In the genomic region with DNA sequence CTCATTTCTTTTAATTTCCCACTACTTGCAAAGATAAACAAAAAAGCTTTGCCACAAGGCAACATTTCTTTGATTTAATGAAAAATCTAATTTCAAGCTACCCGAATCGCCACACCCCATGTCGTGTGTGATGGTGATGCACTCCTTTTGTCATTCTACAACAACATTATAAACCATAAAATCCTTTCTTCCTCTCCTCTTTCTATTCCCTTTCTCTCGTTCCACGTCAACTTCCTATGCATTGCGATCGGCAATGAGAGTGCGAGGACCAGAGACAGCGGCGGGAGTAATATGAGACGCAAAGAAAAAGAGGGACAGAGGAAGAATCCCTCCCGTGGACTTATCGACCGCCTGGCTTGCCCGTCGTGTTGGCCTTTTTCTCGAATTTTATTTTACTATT, we compare ENCODE assay signal across 2 worm cellular contexts.
TF ChIP-seq lines count a peak whose summit lies in the region.

No protein-coding gene starts in this region.

TF ChIP-seq in whole organism, L4 larva, 104 proteins besides CTCF, POLR2A, EP300 and RAD21 (continued from another document):
- TF ChIP-seq duxl-1 (tag; optimal IDR thresholded peaks at IDR 0.05; lab: Kevin White, UChicago; ENCODE audit: poor library complexity): no peak
- TF ChIP-seq php-3 (GFP tag; IDR thresholded peaks at IDR 0.05; lab: Robert Waterston, UW): no peak
- peak; percentile 56 for TF ChIP-seq hlh-11 (tag; optimal IDR thresholded peaks at IDR 0.05; lab: Kevin White, UChicago)
- no peak for TF ChIP-seq ctbp-1 (GFP tag; IDR thresholded peaks at IDR 0.05; lab: Robert Waterston, UW)
- no peak for TF ChIP-seq aly-2 (tag; optimal IDR thresholded peaks at IDR 0.05; lab: Kevin White, UChicago)
- TF ChIP-seq daf-19 (GFP tag; conservative IDR thresholded peaks at IDR 0.05; lab: Robert Waterston, UW): no peak
- TF ChIP-seq mxl-2 (GFP tag; conservative IDR thresholded peaks at IDR 0.05; lab: Robert Waterston, UW): no peak
- no peak for TF ChIP-seq lir-3 (tag; optimal IDR thresholded peaks at IDR 0.05; lab: Kevin White, UChicago)
- TF ChIP-seq nhr-25 (tag; optimal IDR thresholded peaks at IDR 0.05; lab: Kevin White, UChicago; ENCODE audit: borderline replicate concordance, insufficient read depth): no peak
- no peak for TF ChIP-seq skn-1 (tag; optimal IDR thresholded peaks at IDR 0.05; lab: Kevin White, UChicago)
- no peak for TF ChIP-seq ceh-32 (tag; optimal IDR thresholded peaks at IDR 0.05; lab: Kevin White, UChicago; ENCODE audit: poor library complexity)
- no peak for TF ChIP-seq nhr-10 (tag; optimal IDR thresholded peaks at IDR 0.05; lab: Kevin White, UChicago)
- no peak for TF ChIP-seq set-16 (GFP tag; IDR thresholded peaks at IDR 0.05; lab: Robert Waterston, UW)
- TF ChIP-seq hmg-1.1 (GFP tag; IDR thresholded peaks at IDR 0.05; lab: Robert Waterston, UW): peak; percentile 67
- no peak for TF ChIP-seq cey-2 (tag; optimal IDR thresholded peaks at IDR 0.05; lab: Kevin White, UChicago; ENCODE audit: borderline replicate concordance, insufficient read depth)
- TF ChIP-seq F37D6.2 (tag; optimal IDR thresholded peaks at IDR 0.05; lab: Kevin White, UChicago): no peak
- no peak for TF ChIP-seq daf-8 (GFP tag; IDR thresholded peaks at IDR 0.05; lab: Robert Waterston, UW)
- no peak for TF ChIP-seq T26A8.4 (GFP tag; IDR thresholded peaks at IDR 0.05; lab: Robert Waterston, UW)
- TF ChIP-seq jun-1 (tag; optimal IDR thresholded peaks at IDR 0.05; lab: Kevin White, UChicago): no peak
- no peak for TF ChIP-seq Y75B8A.6 (GFP tag; IDR thresholded peaks at IDR 0.05; lab: Robert Waterston, UW)
- TF ChIP-seq ceh-44 (GFP tag; IDR thresholded peaks at IDR 0.05; lab: Robert Waterston, UW): no peak
- no peak for TF ChIP-seq spr-1 (tag; optimal IDR thresholded peaks at IDR 0.05; lab: Kevin White, UChicago)
- no peak for TF ChIP-seq ceh-82 (tag; optimal IDR thresholded peaks at IDR 0.05; lab: Kevin White, UChicago)
- no peak for TF ChIP-seq Y105C5A.15 (GFP tag; IDR thresholded peaks at IDR 0.05; lab: Robert Waterston, UW)
- no peak for TF ChIP-seq ama-1 (optimal IDR thresholded peaks at IDR 0.05; lab: Kevin White, UChicago)
- no peak for TF ChIP-seq nhr-102 (tag; optimal IDR thresholded peaks at IDR 0.05; lab: Kevin White, UChicago)
- TF ChIP-seq dmd-6 (GFP tag; IDR thresholded peaks at IDR 0.05; lab: Robert Waterston, UW): peak; percentile 28; the same call in 1 of the 2 replicates
- peak; percentile 42 for TF ChIP-seq hlh-30 (tag; optimal IDR thresholded peaks at IDR 0.05; lab: Kevin White, UChicago; ENCODE audit: insufficient read depth)
- TF ChIP-seq mdt-29 (GFP tag; IDR thresholded peaks at IDR 0.05; lab: Robert Waterston, UW): no peak
- no peak for TF ChIP-seq lim-7 (GFP tag; IDR thresholded peaks at IDR 0.05; lab: Robert Waterston, UW)
- no peak for TF ChIP-seq madf-9 (GFP tag; conservative IDR thresholded peaks at IDR 0.05; lab: Robert Waterston, UW)
- no peak for TF ChIP-seq zip-11 (GFP tag; IDR thresholded peaks at IDR 0.05; lab: Robert Waterston, UW)
- TF ChIP-seq arid-1 (GFP tag; conservative IDR thresholded peaks at IDR 0.05; lab: Robert Waterston, UW): no peak
- TF ChIP-seq nhr-76 (tag; optimal IDR thresholded peaks at IDR 0.05; lab: Kevin White, UChicago): no peak
- no peak for TF ChIP-seq sdz-12 (GFP tag; optimal IDR thresholded peaks at IDR 0.05; lab: Kevin White, UChicago)
- no peak for TF ChIP-seq aha-1 (tag; lab: Kevin White, UChicago)
- no peak for TF ChIP-seq snpc-4 (tag; optimal IDR thresholded peaks at IDR 0.05; lab: Kevin White, UChicago)
- no peak for TF ChIP-seq pha-4 (GFP tag; IDR thresholded peaks at IDR 0.05; lab: Robert Waterston, UW)
- TF ChIP-seq pha-4 (tag; optimal IDR thresholded peaks at IDR 0.05; lab: Kevin White, UChicago): peak; percentile 70
- peak; percentile 70 for TF ChIP-seq mes-2 (tag; optimal IDR thresholded peaks at IDR 0.05; lab: Kevin White, UChicago; ENCODE audit: poor library complexity, severe bottlenecking)
- TF ChIP-seq dpl-1 (GFP tag; optimal IDR thresholded peaks at IDR 0.05; lab: Kevin White, UChicago): no peak
- peak; percentile 22 for TF ChIP-seq rbr-2 (tag; optimal IDR thresholded peaks at IDR 0.05; lab: Kevin White, UChicago)
- no peak for TF ChIP-seq ztf-11 (tag; optimal IDR thresholded peaks at IDR 0.05; lab: Kevin White, UChicago)
- TF ChIP-seq mdl-1 (tag; optimal IDR thresholded peaks at IDR 0.05; lab: Kevin White, UChicago): peak in 1 of 2 experiments; percentile 63
- no peak for TF ChIP-seq nhr-111 (GFP tag; optimal IDR thresholded peaks at IDR 0.05; lab: Kevin White, UChicago)
- TF ChIP-seq vab-7 (GFP tag; IDR thresholded peaks at IDR 0.05; lab: Robert Waterston, UW): no peak
- no peak for TF ChIP-seq lin-29 (GFP tag; IDR thresholded peaks at IDR 0.05; lab: Robert Waterston, UW)
- no peak for TF ChIP-seq F10B5.3 (tag; optimal IDR thresholded peaks at IDR 0.05; lab: Kevin White, UChicago)
- TF ChIP-seq lin-39 (tag; optimal IDR thresholded peaks at IDR 0.05; lab: Kevin White, UChicago): no peak
- TF ChIP-seq F26F4.8 (GFP tag; conservative IDR thresholded peaks at IDR 0.05; lab: Robert Waterston, UW): no peak
- no peak for TF ChIP-seq daf-12 (tag; optimal IDR thresholded peaks at IDR 0.05; lab: Kevin White, UChicago)
- TF ChIP-seq attf-4 (tag; optimal IDR thresholded peaks at IDR 0.05; lab: Kevin White, UChicago): no peak
- peak; percentile 61 for TF ChIP-seq nhr-28 (tag; optimal IDR thresholded peaks at IDR 0.05; lab: Kevin White, UChicago)
- TF ChIP-seq nhr-237 (tag; optimal IDR thresholded peaks at IDR 0.05; lab: Kevin White, UChicago): no peak
- no peak for TF ChIP-seq zip-2 (tag; optimal IDR thresholded peaks at IDR 0.05; lab: Kevin White, UChicago)
- TF ChIP-seq nhr-6 (tag; optimal IDR thresholded peaks at IDR 0.05; lab: Kevin White, UChicago): peak; percentile 47
- no peak for TF ChIP-seq ZK337.2 (GFP tag; IDR thresholded peaks at IDR 0.05; lab: Robert Waterston, UW)

TF ChIP-seq in whole organism, late embryonic, 69 proteins besides CTCF, POLR2A, EP300 and RAD21 (continued from another document):
- TF ChIP-seq hlh-13 (GFP tag; optimal IDR thresholded peaks at IDR 0.05; lab: Kevin White, UChicago) (no peak), nhr-232 (tag; optimal IDR thresholded peaks at IDR 0.05; lab: Kevin White, UChicago) (no peak)
